Worm (Caenorhabditis elegans) whole organism, L4 larva: Measurements from ENCODE around the gene F37B4.10.

Experiments used
- F10B5.3 ChIP-seq: sonication (generic microtip); optimal IDR thresholded peaks from 2 replicates; lab custom pipeline; 2016; ENCODE audit warnings: mild to moderate bottlenecking, missing genetic modification characterization, missing compliant biosample characterization
- F26F4.8 ChIP-seq: fragments of 200-800 bp; sonication (Bioruptor generic); conservative IDR thresholded peaks from 2 replicates; pipeline ENCODE4 v1.3.6; 2022; ENCODE audit warnings: missing genetic modification characterization, missing compliant biosample characterization
- R02D3.7 ChIP-seq: fragments of 150-350 bp; sonication (generic microtip); optimal IDR thresholded peaks from 3 replicates; lab custom pipeline; 2014; ENCODE audit warnings: missing biosample characterization, missing genetic modification characterization
- T26A8.4 ChIP-seq: fragments of 200-800 bp; sonication (Bioruptor generic); IDR thresholded peaks from 2 replicates; pipeline ENCODE4 v1.3.6; 2022; ENCODE audit warnings: missing genetic modification characterization, missing compliant biosample characterization
- Y48G9A.11 ChIP-seq: fragments of 200-800 bp; sonication (Bioruptor generic); IDR thresholded peaks from 2 replicates; pipeline ENCODE4 v1.3.6; 2022; ENCODE audit warnings: missing genetic modification reagents, missing genetic modification characterization, missing compliant biosample characterization
- Y5F2A.4 ChIP-seq: fragments of 200-800 bp; sonication (Bioruptor generic); optimal IDR thresholded peaks from 2 replicates; lab custom pipeline; 2018; ENCODE audit warnings: mild to moderate bottlenecking, missing genetic modification characterization, missing compliant biosample characterization
- ceh-28 ChIP-seq: fragments of 150-350 bp; optimal IDR thresholded peaks from 2 replicates; lab custom pipeline; 2014; ENCODE audit warnings: missing biosample characterization, missing genetic modification reagents, missing genetic modification characterization
- ceh-44 ChIP-seq: fragments of 200-800 bp; sonication (Bioruptor generic); IDR thresholded peaks from 2 replicates; pipeline ENCODE4 v1.3.6; 2022; ENCODE audit warnings: missing genetic modification reagents, missing genetic modification characterization, missing compliant biosample characterization
- ceh-62 ChIP-seq: sonication (generic microtip); optimal IDR thresholded peaks from 2 replicates; lab custom pipeline; 2017; ENCODE audit warnings: missing biosample characterization, missing genetic modification characterization
- ceh-82 ChIP-seq: sonication (generic microtip); optimal IDR thresholded peaks from 2 replicates; lab custom pipeline; 2017; ENCODE audit warnings: missing biosample characterization, missing genetic modification characterization
- daf-19 ChIP-seq: fragments of 200-800 bp; sonication (Bioruptor generic); conservative IDR thresholded peaks from 2 replicates; pipeline ENCODE4 v1.3.6; 2022; ENCODE audit warnings: missing genetic modification characterization, missing compliant biosample characterization
- dmd-8 ChIP-seq: fragments of 200-800 bp; sonication (Bioruptor generic); IDR thresholded peaks from 2 replicates; pipeline ENCODE4 v1.3.6; 2022; ENCODE audit warnings: missing genetic modification characterization, missing compliant biosample characterization
- dpl-1 ChIP-seq: fragments of 150-350 bp; optimal IDR thresholded peaks from 2 replicates; lab custom pipeline; 2014; ENCODE audit warnings: missing biosample characterization, missing genetic modification reagents, missing genetic modification characterization
- duxl-1 ChIP-seq: sonication (generic microtip); optimal IDR thresholded peaks from 2 replicates; lab custom pipeline; 2016; ENCODE audit warnings: mild to moderate bottlenecking, missing genetic modification characterization, moderate library complexity, missing compliant biosample characterization; ENCODE audit not compliant: poor library complexity
- fkh-10 ChIP-seq: fragments of 150-350 bp; optimal IDR thresholded peaks from 2 replicates; lab custom pipeline; 2014; ENCODE audit warnings: missing biosample characterization, missing genetic modification reagents, missing genetic modification characterization
- gei-8 ChIP-seq: fragments of 200-800 bp; sonication (Bioruptor generic); optimal IDR thresholded peaks from 2 replicates; lab custom pipeline; 2018; ENCODE audit warnings: mild to moderate bottlenecking, missing genetic modification characterization, missing compliant biosample characterization
- hif-1 ChIP-seq, 2 experiments: sonication (generic microtip); optimal IDR thresholded peaks; 2 replicates each; lab custom pipeline; 2016 to 2017; ENCODE audit warnings: missing compliant biosample characterization in 2 of 2, missing genetic modification characterization in 2 of 2, missing genetic modification reagents in 2 of 2, missing genotype in 2 of 2, mild to moderate bottlenecking in 1 of 2
- jun-1 ChIP-seq: fragments of 150-350 bp; optimal IDR thresholded peaks from 2 replicates; lab custom pipeline; 2014; ENCODE audit warnings: missing biosample characterization, missing genetic modification reagents, missing genetic modification characterization
- lin-15B ChIP-seq: fragments of 150-350 bp; sonication (generic microtip); optimal IDR thresholded peaks from 3 replicates; lab custom pipeline; 2014; ENCODE audit warnings: missing biosample characterization, missing genetic modification characterization
- lin-29 ChIP-seq: fragments of 200-800 bp; sonication (Bioruptor generic); IDR thresholded peaks from 2 replicates; pipeline ENCODE4 v1.3.6; 2022; ENCODE audit warnings: missing genetic modification reagents, missing genetic modification characterization, missing compliant biosample characterization
- lin-39 ChIP-seq: fragments of 150-350 bp; optimal IDR thresholded peaks from 2 replicates; lab custom pipeline; 2014; ENCODE audit warnings: missing biosample characterization, missing genetic modification reagents, missing genetic modification characterization
- mdl-1 ChIP-seq, 2 experiments: fragments of 150-350 bp in 1 of 2; sonication (generic microtip) in 1 of 2; optimal IDR thresholded peaks; 2 replicates each; lab custom pipeline; 2014 to 2017; ENCODE audit warnings: missing biosample characterization in 2 of 2, missing genetic modification characterization in 2 of 2
- mes-2 ChIP-seq: sonication (generic microtip); optimal IDR thresholded peaks from 2 replicates; lab custom pipeline; 2016; ENCODE audit warnings: missing genotype, mild to moderate bottlenecking, missing genetic modification characterization, missing compliant biosample characterization; ENCODE audit not compliant: poor library complexity, severe bottlenecking
- mxl-2 ChIP-seq: fragments of 200-800 bp; sonication (Bioruptor generic); conservative IDR thresholded peaks from 2 replicates; pipeline ENCODE4 v1.3.6; 2022; ENCODE audit warnings: missing genetic modification reagents, missing genetic modification characterization, missing compliant biosample characterization
- mxl-3 ChIP-seq: fragments of 200-800 bp; sonication (Bioruptor generic); optimal IDR thresholded peaks from 2 replicates; lab custom pipeline; 2018; ENCODE audit warnings: mild to moderate bottlenecking, missing genetic modification characterization, missing compliant biosample characterization
- nhr-237 ChIP-seq: sonication (generic microtip); optimal IDR thresholded peaks from 2 replicates; lab custom pipeline; 2017; ENCODE audit warnings: missing biosample characterization, missing genetic modification characterization
- nhr-28 ChIP-seq: fragments of 150-350 bp; optimal IDR thresholded peaks from 2 replicates; lab custom pipeline; 2014; ENCODE audit warnings: missing biosample characterization, missing genetic modification characterization
- nhr-48 ChIP-seq: sonication (generic microtip); optimal IDR thresholded peaks from 2 replicates; lab custom pipeline; 2016; ENCODE audit warnings: mild to moderate bottlenecking, missing genetic modification characterization, missing compliant biosample characterization
- pha-4 ChIP-seq, 2 experiments: fragments of 150-350 bp in 1 of 2; fragments of 200-800 bp in 1 of 2; sonication (Bioruptor generic) in 1 of 2; IDR thresholded peaks in 1 of 2; optimal IDR thresholded peaks in 1 of 2; 2 replicates each; pipeline versions ENCODE4 v1.3.6 to Lab custom; 2014 to 2022; ENCODE audit warnings: missing genetic modification characterization in 2 of 2, missing genetic modification reagents in 2 of 2, missing biosample characterization in 1 of 2, missing compliant biosample characterization in 1 of 2
- php-3 ChIP-seq: fragments of 200-800 bp; sonication (Bioruptor generic); IDR thresholded peaks from 2 replicates; pipeline ENCODE4 v1.3.6; 2022; ENCODE audit warnings: missing genetic modification reagents, missing genetic modification characterization, missing compliant biosample characterization
- rbr-2 ChIP-seq: sonication (generic microtip); optimal IDR thresholded peaks from 2 replicates; lab custom pipeline; 2016; ENCODE audit warnings: missing genotype, missing genetic modification characterization, missing compliant biosample characterization
- sdz-12 ChIP-seq: fragments of 200-800 bp; sonication (Bioruptor generic); optimal IDR thresholded peaks from 2 replicates; lab custom pipeline; 2018; ENCODE audit warnings: mild to moderate bottlenecking, missing genetic modification characterization, missing compliant biosample characterization
- vab-7 ChIP-seq: fragments of 200-800 bp; sonication (Bioruptor generic); IDR thresholded peaks from 2 replicates; pipeline ENCODE4 v1.3.6; 2022; ENCODE audit warnings: missing genetic modification reagents, missing genetic modification characterization, missing compliant biosample characterization
- zag-1 ChIP-seq: fragments of 150-350 bp; optimal IDR thresholded peaks from 2 replicates; lab custom pipeline; 2014; ENCODE audit warnings: missing biosample characterization, missing genetic modification characterization
- zfp-2 ChIP-seq: sonication (generic microtip); optimal IDR thresholded peaks from 2 replicates; lab custom pipeline; 2016; ENCODE audit warnings: mild to moderate bottlenecking, missing genetic modification characterization, missing compliant biosample characterization
- zfp-3 ChIP-seq: fragments of 200-800 bp; sonication (Bioruptor generic); conservative IDR thresholded peaks from 2 replicates; pipeline ENCODE4 v1.3.6; 2022; ENCODE audit warnings: missing genetic modification reagents, missing genetic modification characterization, missing compliant biosample characterization
- ztf-11 ChIP-seq: fragments of 150-350 bp; optimal IDR thresholded peaks from 2 replicates; lab custom pipeline; 2014; ENCODE audit warnings: missing biosample characterization, missing genetic modification characterization

Gene F37B4.10

DNA sequence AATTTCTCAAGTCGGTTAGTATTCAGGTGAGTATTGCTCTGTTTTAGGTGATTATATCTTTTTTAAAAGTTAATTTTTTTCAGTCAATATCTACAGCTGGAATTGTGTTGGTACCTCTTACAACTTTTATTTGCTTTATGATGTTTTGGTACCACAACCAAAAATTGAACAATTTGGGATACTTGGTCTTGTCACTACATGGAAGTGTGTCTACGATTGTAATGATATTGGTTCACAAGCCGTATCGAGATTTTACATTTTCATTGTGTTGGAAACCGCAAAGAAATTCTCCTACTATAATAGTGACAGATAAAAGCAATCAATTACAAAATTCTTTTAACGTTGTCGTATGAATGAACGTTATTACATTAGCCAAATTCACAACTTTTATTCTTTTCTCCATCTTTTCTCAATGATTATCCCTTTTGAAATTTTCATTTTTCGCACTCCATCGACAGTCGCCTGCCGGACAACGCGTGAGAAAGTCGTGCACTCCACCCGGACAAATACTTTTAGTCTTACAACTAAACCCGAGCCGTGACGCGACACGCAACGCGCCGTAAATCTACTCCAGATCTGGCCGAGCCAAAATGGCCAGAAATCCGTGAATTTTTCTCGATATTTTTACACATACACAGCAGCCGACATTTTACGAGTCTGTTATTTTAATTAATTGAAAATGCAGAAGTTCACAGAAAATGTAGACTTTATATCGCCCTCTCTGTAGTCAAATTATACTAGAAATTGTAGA is 5.5 kb downstream of the F37B4.10 start (continued):
- TF ChIP-seq nhr-48 (tag; lab: Kevin White, UChicago) (no peak), ztf-11 (tag; lab: Kevin White, UChicago) (no peak), duxl-1 (tag; lab: Kevin White, UChicago) (no peak), zag-1 (no peak), daf-19 (GFP tag; lab: Robert Waterston, UW) (no peak), lin-29 (GFP tag; lab: Robert Waterston, UW) (no peak)
- TF ChIP-seq, all 104 proteins: peak for 9

- TF ChIP-seq fkh-10 (GFP tag; lab: Kevin White, UChicago) (no peak), vab-7 (no peak), hif-1 (tag; optimal IDR thresholded peaks at IDR 0.05; lab: Kevin White, UChicago) (no peak), F26F4.8 (GFP tag; lab: Robert Waterston, UW) (no peak), php-3 (GFP tag; lab: Robert Waterston, UW) (no peak), lin-39 (tag; lab: Kevin White, UChicago) (no peak), mxl-3 (GFP tag; lab: Kevin White, UChicago) (no peak), Y48G9A.11 (no peak), mdl-1 (tag; optimal IDR thresholded peaks at IDR 0.05; lab: Kevin White, UChicago) (no peak), ceh-28 (tag; lab: Kevin White, UChicago) (no peak), nhr-48 (tag; lab: Kevin White, UChicago) (no peak), ceh-44 (GFP tag; lab: Robert Waterston, UW) (no peak), zfp-3 (GFP tag; lab: Robert Waterston, UW) (no peak), Y5F2A.4 (GFP tag; lab: Kevin White, UChicago) (no peak)
Measured at ce11 chrV:2870127-2870526, 7.3 kb downstream of the F37B4.10 start, which contains the start of gene srh-243. Gene srh-243, plus strand, starts transcription at chrV:2870427.

DNA sequence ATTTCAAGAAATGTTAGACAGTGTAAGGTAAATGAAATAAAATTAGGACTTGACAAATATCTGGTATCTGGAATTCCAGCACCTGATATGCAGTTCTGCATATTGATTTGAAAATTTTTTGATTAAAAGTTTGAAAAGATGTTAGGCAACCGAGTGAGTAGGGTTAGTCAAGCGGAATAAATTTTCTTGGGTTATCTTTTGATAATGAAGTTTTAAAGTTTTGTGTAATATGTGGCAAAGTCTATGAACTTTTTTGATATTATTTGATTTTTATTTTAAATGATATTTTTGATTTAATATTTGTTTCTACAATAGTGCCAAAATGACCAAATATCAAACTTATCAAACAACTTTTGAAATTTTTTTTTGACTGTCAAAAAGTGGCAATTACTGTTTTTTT is 7.9 kb downstream of the F37B4.10 start, which contains the start of gene srh-241:
Gene srh-241, minus strand, starts transcription at position 101 of the 400 bp plus-strand sequence.
- TF ChIP-seq mxl-2 (GFP tag; lab: Robert Waterston, UW) (no peak), rbr-2 (no peak), gei-8 (GFP tag; lab: Kevin White, UChicago) (no peak), sdz-12 (no peak), mes-2 (tag; lab: Kevin White, UChicago) (no peak), lin-29 (GFP tag; lab: Robert Waterston, UW) (no peak), T26A8.4 (GFP tag; lab: Robert Waterston, UW) (no peak), nhr-237 (no peak), R02D3.7 (tag; lab: Kevin White, UChicago) (no peak), F10B5.3 (no peak), zfp-2 (tag; lab: Kevin White, UChicago) (no peak), ceh-62 (tag; lab: Kevin White, UChicago) (no peak)
- TF ChIP-seq, all 104 proteins: peak for 0

- no peak for TF ChIP-seq mxl-2 (GFP tag; lab: Robert Waterston, UW)
- TF ChIP-seq lin-15B (tag; lab: Kevin White, UChicago): no peak
- TF ChIP-seq pha-4 (GFP tag; IDR thresholded peaks at IDR 0.05; lab: Robert Waterston, UW): no peak
- TF ChIP-seq pha-4 (tag; optimal IDR thresholded peaks at IDR 0.05; lab: Kevin White, UChicago): no peak
- TF ChIP-seq dpl-1 (GFP tag; lab: Kevin White, UChicago): no peak
- no peak for TF ChIP-seq jun-1 (tag; lab: Kevin White, UChicago)
- TF ChIP-seq ceh-82 (tag; lab: Kevin White, UChicago): no peak
- no peak for TF ChIP-seq dmd-8
- no peak for TF ChIP-seq T26A8.4 (GFP tag; lab: Robert Waterston, UW)
- TF ChIP-seq nhr-28 (tag; lab: Kevin White, UChicago): no peak
- TF ChIP-seq, all 104 proteins: peak for 0
Measured at ce11 chrV:2864899-2865298, 12.5 kb downstream of the F37B4.10 start, which contains the start of gene srh-240. Gene srh-240, plus strand, starts transcription at chrV:2865199.
